Fruit fly (Drosophila melanogaster) whole organism, embryonic: ENCODE measurements around the gene CG3603.
A peak's percentile ranks its signal among the peaks of the same experiment; 100 is the strongest.

Experiments
- Aef1 ChIP-seq: fragments of 200-800 bp; sonication (Bioruptor generic); IDR thresholded peaks from 3 replicates; pipeline ENCODE4 v1.3.6; 2022; ENCODE audit warnings: missing biosample characterization, missing genetic modification characterization
- Asciz ChIP-seq: fragments of 200-800 bp; sonication (Bioruptor generic); optimal IDR thresholded peaks from 2 replicates; lab custom pipeline; 2017; ENCODE audit warnings: missing biosample characterization, mild to moderate bottlenecking, missing genetic modification characterization, missing genetic modification reagents
- CG10274 ChIP-seq: fragments of 200-800 bp; sonication (Bioruptor generic); optimal IDR thresholded peaks from 3 replicates; lab custom pipeline; 2017; ENCODE audit warnings: missing biosample characterization, mild to moderate bottlenecking, missing genetic modification characterization
- CG10654 ChIP-seq: fragments of 200-800 bp; sonication (Bioruptor generic); optimal IDR thresholded peaks from 2 replicates; lab custom pipeline; 2016; ENCODE audit warnings: missing biosample characterization, missing genetic modification characterization
- CG12155 ChIP-seq: fragments of 200-800 bp; sonication (Bioruptor generic); optimal IDR thresholded peaks from 3 replicates; lab custom pipeline; 2016; ENCODE audit warnings: missing biosample characterization, missing genetic modification characterization
- CG14050 ChIP-seq: fragments of 200-800 bp; sonication (Bioruptor generic); IDR thresholded peaks from 3 replicates; pipeline ENCODE4 v1.3.6; 2022; ENCODE audit warnings: missing biosample characterization, missing genetic modification characterization
- CG15269 ChIP-seq: fragments of 200-800 bp; sonication (Bioruptor generic); optimal IDR thresholded peaks from 2 replicates; lab custom pipeline; 2018; ENCODE audit warnings: missing biosample characterization, mild to moderate bottlenecking, missing genetic modification characterization, moderate library complexity
- CG15601 ChIP-seq: fragments of 200-800 bp; sonication (Bioruptor generic); optimal IDR thresholded peaks from 3 replicates; lab custom pipeline; 2019; ENCODE audit warnings: missing biosample characterization, mild to moderate bottlenecking, missing genetic modification characterization, moderate library complexity
- CG17361 ChIP-seq: fragments of 200-800 bp; sonication (Bioruptor generic); IDR thresholded peaks from 3 replicates; pipeline ENCODE4 v1.3.6; 2022; ENCODE audit warnings: missing biosample characterization, missing genetic modification characterization
- CG17802 ChIP-seq: fragments of 200-800 bp; sonication (Bioruptor generic); optimal IDR thresholded peaks from 2 replicates; lab custom pipeline; 2018; ENCODE audit warnings: missing biosample characterization, mild to moderate bottlenecking, missing genetic modification characterization, moderate library complexity
- CG18011 ChIP-seq: fragments of 200-800 bp; sonication (Bioruptor generic); optimal IDR thresholded peaks from 2 replicates; lab custom pipeline; 2017; ENCODE audit warnings: missing biosample characterization, missing genetic modification characterization, mild to moderate bottlenecking, moderate library complexity, missing genotype
- CG2199 ChIP-seq: fragments of 200-800 bp; sonication (Bioruptor generic); IDR thresholded peaks from 3 replicates; pipeline ENCODE4 v1.3.6; 2022; ENCODE audit warnings: missing biosample characterization, missing genetic modification characterization
- CG3065 ChIP-seq: fragments of 200-800 bp; sonication (Bioruptor generic); optimal IDR thresholded peaks from 2 replicates; lab custom pipeline; 2016; ENCODE audit warnings: missing biosample characterization, missing genetic modification characterization
- CG31365 ChIP-seq: fragments of 200-800 bp; sonication (Bioruptor generic); optimal IDR thresholded peaks from 2 replicates; lab custom pipeline; 2018; ENCODE audit warnings: missing biosample characterization, mild to moderate bottlenecking, missing genetic modification characterization
- CG3407 ChIP-seq: fragments of 200-800 bp; sonication (Bioruptor generic); optimal IDR thresholded peaks from 2 replicates; lab custom pipeline; 2018; ENCODE audit warnings: missing biosample characterization, mild to moderate bottlenecking, missing genetic modification characterization
- CG34224 ChIP-seq: fragments of 200-800 bp; sonication (Bioruptor generic); IDR thresholded peaks from 3 replicates; pipeline ENCODE4 v1.3.6; 2022; ENCODE audit warnings: missing biosample characterization, missing genetic modification characterization; ENCODE audit not compliant: partially characterized antibody
- CG7963 ChIP-seq: fragments of 200-800 bp; sonication (Bioruptor generic); IDR thresholded peaks from 3 replicates; pipeline ENCODE4 v1.3.6; 2022; ENCODE audit warnings: missing biosample characterization, missing genetic modification characterization; ENCODE audit not compliant: partially characterized antibody
- CG9609 ChIP-seq: fragments of 200-800 bp; sonication (Bioruptor generic); optimal IDR thresholded peaks from 3 replicates; lab custom pipeline; 2016; ENCODE audit warnings: missing biosample characterization, missing genetic modification characterization
- CG9817 ChIP-seq: fragments of 200-800 bp; sonication (Bioruptor generic); optimal IDR thresholded peaks from 2 replicates; lab custom pipeline; 2018; ENCODE audit warnings: missing biosample characterization, mild to moderate bottlenecking, missing genetic modification characterization, moderate library complexity
- Fer3 ChIP-seq: fragments of 200-800 bp; sonication (Bioruptor generic); optimal IDR thresholded peaks from 2 replicates; lab custom pipeline; 2018; ENCODE audit warnings: missing biosample characterization, mild to moderate bottlenecking, missing genetic modification characterization, moderate library complexity
- MTF-1 ChIP-seq: fragments of 200-800 bp; sonication (Bioruptor generic); optimal IDR thresholded peaks from 2 replicates; lab custom pipeline; 2018; ENCODE audit warnings: missing biosample characterization, mild to moderate bottlenecking, missing genetic modification characterization, borderline replicate concordance
- Mes4 ChIP-seq: fragments of 200-800 bp; sonication (Bioruptor generic); optimal IDR thresholded peaks from 2 replicates; lab custom pipeline; 2016; ENCODE audit warnings: missing biosample characterization, missing genetic modification characterization
- NfI ChIP-seq: fragments of 200-800 bp; sonication (Bioruptor generic); optimal IDR thresholded peaks from 3 replicates; lab custom pipeline; 2018; ENCODE audit warnings: missing biosample characterization, mild to moderate bottlenecking, missing genetic modification characterization, moderate library complexity
- Scr ChIP-seq: fragments of 200-800 bp; sonication (Bioruptor generic); IDR thresholded peaks from 2 replicates; pipeline ENCODE4 v1.3.6; 2022; ENCODE audit warnings: missing biosample characterization, missing genetic modification characterization; ENCODE audit not compliant: partially characterized antibody
- Ssrp ChIP-seq: fragments of 200-800 bp; sonication (Bioruptor generic); optimal IDR thresholded peaks from 2 replicates; lab custom pipeline; 2018; ENCODE audit warnings: missing biosample characterization, mild to moderate bottlenecking, missing genetic modification characterization, moderate library complexity
- TFAM ChIP-seq: fragments of 200-800 bp; sonication (Bioruptor generic); optimal IDR thresholded peaks from 2 replicates; lab custom pipeline; 2017; ENCODE audit warnings: missing biosample characterization, missing genetic modification characterization, inconsistent platforms
- YL-1 ChIP-seq: fragments of 200-800 bp; sonication (Bioruptor generic); optimal IDR thresholded peaks from 3 replicates; lab custom pipeline; 2017; ENCODE audit warnings: missing biosample characterization, mild to moderate bottlenecking, missing genetic modification characterization
- ac ChIP-seq: fragments of 200-800 bp; sonication (Bioruptor generic); optimal IDR thresholded peaks from 3 replicates; lab custom pipeline; 2017; ENCODE audit warnings: missing biosample characterization, mild to moderate bottlenecking, missing genetic modification characterization
- bbx ChIP-seq: fragments of 200-800 bp; sonication (Bioruptor generic); IDR thresholded peaks from 2 replicates; pipeline ENCODE4 v1.3.6; 2022; ENCODE audit warnings: missing biosample characterization, missing genetic modification characterization; ENCODE audit not compliant: partially characterized antibody
- cad ChIP-seq: fragments of >200 bp; optimal IDR thresholded peaks from 2 replicates; lab custom pipeline; 2017; ENCODE audit warnings: missing biosample characterization, missing genetic modification characterization
- chm ChIP-seq: fragments of 200-800 bp; sonication (Bioruptor generic); IDR thresholded peaks from 2 replicates; pipeline ENCODE4 v1.3.6; 2022; ENCODE audit warnings: missing biosample characterization, missing genetic modification characterization
- crc ChIP-seq: fragments of 200-800 bp; sonication (Bioruptor generic); optimal IDR thresholded peaks from 2 replicates; lab custom pipeline; 2016; ENCODE audit warnings: missing biosample characterization, missing genetic modification characterization
- emc ChIP-seq: fragments of 200-800 bp; sonication (Bioruptor generic); optimal IDR thresholded peaks from 2 replicates; lab custom pipeline; 2016; ENCODE audit warnings: missing biosample characterization, missing genetic modification characterization
- exex ChIP-seq: fragments of 200-800 bp; sonication (Bioruptor generic); optimal IDR thresholded peaks from 4 replicates; lab custom pipeline; 2018; ENCODE audit warnings: missing biosample characterization, mild to moderate bottlenecking, missing genetic modification characterization, moderate library complexity
- gfzf ChIP-seq: fragments of 200-800 bp; sonication (Bioruptor generic); optimal IDR thresholded peaks from 2 replicates; lab custom pipeline; 2016; ENCODE audit warnings: missing biosample characterization, mild to moderate bottlenecking, missing genetic modification characterization, moderate library complexity
- gsb-n ChIP-seq: fragments of 200-800 bp; sonication (Bioruptor generic); optimal IDR thresholded peaks from 3 replicates; lab custom pipeline; 2018; ENCODE audit warnings: missing biosample characterization, mild to moderate bottlenecking, missing genetic modification characterization
- hb ChIP-seq: fragments of 200-800 bp; sonication (Bioruptor generic); IDR thresholded peaks from 3 replicates; pipeline ENCODE4 v1.3.6; 2022; ENCODE audit warnings: missing biosample characterization, missing genetic modification characterization; ENCODE audit not compliant: partially characterized antibody
- kah ChIP-seq: fragments of 200-800 bp; sonication (Bioruptor generic); optimal IDR thresholded peaks from 2 replicates; lab custom pipeline; 2018; ENCODE audit warnings: missing biosample characterization, mild to moderate bottlenecking, missing genetic modification characterization
- lab ChIP-seq: fragments of 200-800 bp; sonication (Bioruptor generic); optimal IDR thresholded peaks from 3 replicates; lab custom pipeline; 2017; ENCODE audit warnings: missing biosample characterization, missing genetic modification characterization, mild to moderate bottlenecking, moderate library complexity, missing genetic modification reagents
- lmd ChIP-seq: fragments of 200-800 bp; sonication (Bioruptor generic); IDR thresholded peaks from 2 replicates; pipeline ENCODE4 v1.3.6; 2022; ENCODE audit warnings: missing biosample characterization, missing genetic modification characterization
- nerfin-1 ChIP-seq: fragments of 200-800 bp; sonication (Bioruptor generic); optimal IDR thresholded peaks from 3 replicates; lab custom pipeline; 2019; ENCODE audit warnings: missing biosample characterization, mild to moderate bottlenecking, missing genetic modification characterization, moderate library complexity
- nom ChIP-seq: fragments of 200-800 bp; sonication (Bioruptor generic); optimal IDR thresholded peaks from 2 replicates; lab custom pipeline; 2017; ENCODE audit warnings: missing biosample characterization, missing genetic modification characterization, mild to moderate bottlenecking, moderate library complexity, missing genetic modification reagents
- psq ChIP-seq: fragments of 200-800 bp; sonication (Bioruptor generic); optimal IDR thresholded peaks from 2 replicates; lab custom pipeline; 2017; ENCODE audit warnings: missing biosample characterization, missing genetic modification characterization
- sens ChIP-seq: fragments of 200-800 bp; sonication (Bioruptor generic); peaks from one replicate; lab custom pipeline; 2016; ENCODE audit warnings: missing biosample characterization, missing genetic modification characterization
- shn ChIP-seq: fragments of 200-800 bp; sonication (Bioruptor generic); optimal IDR thresholded peaks from 3 replicates; lab custom pipeline; 2016; ENCODE audit warnings: missing biosample characterization, missing genetic modification characterization
- so ChIP-seq: fragments of 200-800 bp; sonication (Bioruptor generic); IDR thresholded peaks from 3 replicates; pipeline ENCODE4 v1.3.6; 2022; ENCODE audit warnings: missing biosample characterization, missing genetic modification characterization
- sqz ChIP-seq: fragments of 200-800 bp; sonication (Bioruptor generic); optimal IDR thresholded peaks from 3 replicates; lab custom pipeline; 2018; ENCODE audit warnings: missing biosample characterization, mild to moderate bottlenecking, missing genetic modification characterization
- tna ChIP-seq: fragments of 200-800 bp; sonication (Bioruptor generic); IDR thresholded peaks from 2 replicates; pipeline ENCODE4 v1.3.6; 2022; ENCODE audit warnings: missing biosample characterization, missing genetic modification characterization; ENCODE audit not compliant: partially characterized antibody
- vnd ChIP-seq: fragments of 200-800 bp; sonication (Bioruptor generic); IDR thresholded peaks from 3 replicates; pipeline ENCODE4 v1.3.6; 2022; ENCODE audit warnings: missing biosample characterization, missing genetic modification characterization; ENCODE audit not compliant: partially characterized antibody

Gene CG3603

DNA sequence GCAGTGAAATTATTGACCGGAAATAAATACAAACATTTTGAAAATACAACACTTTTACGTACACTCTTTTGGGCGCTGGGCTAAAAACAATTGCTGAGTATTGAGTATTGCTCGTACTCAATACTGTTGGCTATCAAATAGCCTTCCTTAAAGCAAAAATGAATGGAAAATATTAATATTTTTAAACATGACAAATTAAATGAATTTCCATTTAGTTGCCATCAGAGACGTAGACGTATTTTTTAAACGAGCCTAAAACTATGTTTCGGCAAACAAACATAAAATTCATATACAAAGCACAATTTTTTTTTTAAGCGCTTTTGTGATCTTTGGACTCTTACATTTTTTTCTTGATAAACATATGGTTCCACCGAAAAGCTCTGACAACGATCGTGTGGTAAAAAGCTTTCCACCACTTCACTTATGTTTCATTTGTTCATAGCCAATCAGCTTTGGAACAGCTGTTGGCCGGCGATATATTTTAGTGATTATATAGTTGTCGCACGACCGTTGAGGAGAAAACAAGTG lies at the start of gene CG3603 (continued):
- no peak for TF ChIP-seq CG3065
- no peak for TF ChIP-seq CG17361 (GFP tag; lab: Robert Waterston, UW)
- no peak for TF ChIP-seq tna (GFP tag; lab: Robert Waterston, UW)
- TF ChIP-seq CG9609 (GFP tag; lab: Kevin White, UChicago), result no peak
- 0 out of 3 replicates have a peak, but pooled peaks have one; percentile 21 for TF ChIP-seq so (GFP tag; lab: Robert Waterston, UW)
- TF ChIP-seq gfzf, result no peak
- peak; percentile 25 for TF ChIP-seq CG15269 (tag; lab: Kevin White, UChicago)
- TF ChIP-seq CG10274 (GFP tag; lab: Kevin White, UChicago), result peak; percentile 3
- TF ChIP-seq cad (GFP tag; lab: Kevin White, UChicago), result no peak
- peak; percentile 9 for TF ChIP-seq exex (tag; lab: Kevin White, UChicago)
- TF ChIP-seq TFAM (GFP tag; lab: Kevin White, UChicago), result no peak
- no peak for TF ChIP-seq MTF-1
- peak; percentile 16 for TF ChIP-seq CG15601 (tag; lab: Kevin White, UChicago)
- no peak for TF ChIP-seq shn (GFP tag; lab: Kevin White, UChicago)
- TF ChIP-seq crc (GFP tag; lab: Kevin White, UChicago), result no peak
- no peak for TF ChIP-seq kah (GFP tag; lab: Kevin White, UChicago)
- peak; percentile 37 for TF ChIP-seq lab (GFP tag; lab: Kevin White, UChicago)
- TF ChIP-seq Fer3, result peak; percentile 1
- TF ChIP-seq CG2199, result no peak
- no peak for TF ChIP-seq Ssrp
- TF ChIP-seq nerfin-1 (tag; lab: Kevin White, UChicago), result no peak
- TF ChIP-seq CG9817 (tag; lab: Kevin White, UChicago), result no peak
- TF ChIP-seq sqz, result peak; percentile 91
- no peak for TF ChIP-seq CG17802 (tag; lab: Kevin White, UChicago)
- TF ChIP-seq CG12155 (GFP tag; lab: Kevin White, UChicago), result no peak
- TF ChIP-seq CG14050 (GFP tag; lab: Robert Waterston, UW), result no peak
- TF ChIP-seq sens (GFP tag; lab: Kevin White, UChicago), result peak; percentile 61
- no peak for TF ChIP-seq CG10654 (GFP tag; lab: Kevin White, UChicago)
- no peak for TF ChIP-seq CG3407 (GFP tag; lab: Kevin White, UChicago)
- peak; percentile 25 for TF ChIP-seq Asciz (GFP tag; lab: Kevin White, UChicago)
- no peak for TF ChIP-seq chm
- TF ChIP-seq Scr (GFP tag; lab: Robert Waterston, UW), result 0 out of 2 replicates have a peak, but pooled peaks have one; percentile 15
- TF ChIP-seq hb (GFP tag; lab: Robert Waterston, UW), result no peak
- TF ChIP-seq Mes4 (GFP tag; lab: Kevin White, UChicago), result no peak
- no peak for TF ChIP-seq ac
- no peak for TF ChIP-seq vnd (GFP tag; lab: Robert Waterston, UW)
- TF ChIP-seq psq (GFP tag; lab: Kevin White, UChicago), result no peak
- TF ChIP-seq Aef1 (GFP tag; lab: Robert Waterston, UW), result no peak
- no peak for TF ChIP-seq lmd
- TF ChIP-seq emc (GFP tag; lab: Kevin White, UChicago), result no peak
- peak; percentile 64 for TF ChIP-seq NfI (GFP tag; lab: Kevin White, UChicago)
- no peak for TF ChIP-seq YL-1 (GFP tag; lab: Kevin White, UChicago)
- no peak for TF ChIP-seq CG7963 (GFP tag; lab: Robert Waterston, UW)
- TF ChIP-seq gsb-n (tag; lab: Kevin White, UChicago), result no peak
- no peak for TF ChIP-seq CG31365 (tag; lab: Kevin White, UChicago)
- peak; percentile 56 for TF ChIP-seq CG18011 (GFP tag; lab: Kevin White, UChicago)
- TF ChIP-seq CG34224, result peak; percentile 38; the same call in 1 of the 3 replicates
- TF ChIP-seq nom, result peak; percentile 97
- peak; percentile 42; the same call in 1 of the 2 replicates for TF ChIP-seq bbx (GFP tag; lab: Robert Waterston, UW)
